Worm (Caenorhabditis elegans): ENCODE measurements around the gene F42A6.1.

ce11 chrIV:3395581-3395980 lies 40.7 kb downstream of the F42A6.1 start, which contains the start of gene C04C3.14:
- TF ChIP-seq tab-1 (GFP tag; IDR thresholded peaks at IDR 0.05) (no peak), med-1 (GFP tag; optimal IDR thresholded peaks at IDR 0.05; ENCODE audit: insufficient read depth) (no peak), ztf-23 (GFP tag; IDR thresholded peaks at IDR 0.05) (no peak), ref-1 (GFP tag; conservative IDR thresholded peaks at IDR 0.05) (no peak), flt-1 (GFP tag; IDR thresholded peaks at IDR 0.05) (no peak), T22C8.4 (GFP tag; IDR thresholded peaks at IDR 0.05) (no peak)

Measured in whole organism, midembryonic.